Fruit fly (Drosophila melanogaster): Measurements from ENCODE around the gene Acyp.
A peak's percentile ranks its signal among the peaks of the same experiment; 100 is the strongest.

Gene Acyp

dm6 chr2L:13931318-13931717, 19.4 kb downstream of the Acyp start, which contains the start of gene CG42711 (continued):
- no peak for TF ChIP-seq dsx (GFP tag; optimal IDR thresholded peaks at IDR 0.05; ENCODE audit: poor library complexity, severe bottlenecking)
- TF ChIP-seq Sox102F (GFP tag; optimal IDR thresholded peaks at IDR 0.05), result no peak
- TF ChIP-seq fkh (GFP tag; optimal IDR thresholded peaks at IDR 0.05), result no peak
- TF ChIP-seq Sox15 (GFP tag; optimal IDR thresholded peaks at IDR 0.05), result no peak
- TF ChIP-seq CG6792 (GFP tag; optimal IDR thresholded peaks at IDR 0.05), result peak; percentile 35
- TF ChIP-seq CG4318 (GFP tag; optimal IDR thresholded peaks at IDR 0.05), result no peak
- TF ChIP-seq CG1621 (tag; optimal IDR thresholded peaks at IDR 0.05), result no peak
- TF ChIP-seq CG32006 (GFP tag; optimal IDR thresholded peaks at IDR 0.05), result no peak
- no peak for TF ChIP-seq Eip75B (GFP tag; optimal IDR thresholded peaks at IDR 0.05)
- TF ChIP-seq OdsH (GFP tag; optimal IDR thresholded peaks at IDR 0.05), result peak; percentile 50
- no peak for TF ChIP-seq Blimp-1 (GFP tag; optimal IDR thresholded peaks at IDR 0.05)
- no peak for TF ChIP-seq CG11762 (GFP tag; optimal IDR thresholded peaks at IDR 0.05; ENCODE audit: insufficient read depth)
- no peak for TF ChIP-seq ss (GFP tag; optimal IDR thresholded peaks at IDR 0.05)

dm6 chr2L:13934542-13935065, 22.7 kb downstream of the Acyp start, which contains the start of gene Vajk2:
TSS of gene Vajk2 (minus strand) at chr2L:13934692.
- TF ChIP-seq CG6808 (GFP tag; optimal IDR thresholded peaks at IDR 0.05) (no peak), CG11294 (GFP tag; IDR thresholded peaks at IDR 0.05) (no peak), CG6792 (GFP tag; optimal IDR thresholded peaks at IDR 0.05) (no peak), Smox (GFP tag; optimal IDR thresholded peaks at IDR 0.05) (no peak), eg (GFP tag; IDR thresholded peaks at IDR 0.05) (peak; percentile 42; the same call in 1 of the 3 replicates), topi (GFP tag; optimal IDR thresholded peaks at IDR 0.05) (no peak), Ets96B (tag; optimal IDR thresholded peaks at IDR 0.05) (no peak), Eip78C (GFP tag) (peak; percentile 42), CG6163 (GFP tag; IDR thresholded peaks at IDR 0.05) (no peak; the same call in 1 of the 3 replicates), CG15336 (GFP tag; IDR thresholded peaks at IDR 0.05) (0 out of 2 replicates have a peak, but pooled peaks have one; percentile 16), fkh (GFP tag; optimal IDR thresholded peaks at IDR 0.05) (no peak), vri (GFP tag; optimal IDR thresholded peaks at IDR 0.05) (no peak), Met (GFP tag; optimal IDR thresholded peaks at IDR 0.05) (no peak), CG6276 (GFP tag; optimal IDR thresholded peaks at IDR 0.05) (no peak), CG3032 (tag; optimal IDR thresholded peaks at IDR 0.05) (no peak), OdsH (GFP tag; optimal IDR thresholded peaks at IDR 0.05) (no peak), Sox14 (GFP tag; optimal IDR thresholded peaks at IDR 0.05) (no peak), fd59A (GFP tag; optimal IDR thresholded peaks at IDR 0.05) (no peak)

- TF ChIP-seq Hr38 (GFP tag; optimal IDR thresholded peaks at IDR 0.05) (no peak), eg (GFP tag; IDR thresholded peaks at IDR 0.05) (0 out of 3 replicates have a peak, but pooled peaks have one; percentile 16)
These were observed 35.6 kb downstream of the Acyp start, which contains the start of gene Vajk3 for dm6 chr2L:13947476-13947875. TSS of gene Vajk3 (minus strand) at chr2L:13947476.

- TF ChIP-seq fd59A (GFP tag; optimal IDR thresholded peaks at IDR 0.05) (no peak), CG8119 (GFP tag; IDR thresholded peaks at IDR 0.05) (no peak), Hr39 (GFP tag; optimal IDR thresholded peaks at IDR 0.05) (no peak), CG10631 (GFP tag; optimal IDR thresholded peaks at IDR 0.05) (no peak), CG6276 (GFP tag; optimal IDR thresholded peaks at IDR 0.05) (no peak), fkh (GFP tag; optimal IDR thresholded peaks at IDR 0.05) (no peak), Blimp-1 (GFP tag; optimal IDR thresholded peaks at IDR 0.05) (no peak), CG11294 (GFP tag; IDR thresholded peaks at IDR 0.05) (no peak), CG15336 (GFP tag; IDR thresholded peaks at IDR 0.05) (no peak), CG8319 (GFP tag; optimal IDR thresholded peaks at IDR 0.05) (no peak), fd85E (GFP tag; optimal IDR thresholded peaks at IDR 0.05) (no peak), CG6792 (GFP tag; optimal IDR thresholded peaks at IDR 0.05) (no peak), CG10669 (GFP tag; optimal IDR thresholded peaks at IDR 0.05) (no peak), dsx (GFP tag; optimal IDR thresholded peaks at IDR 0.05; ENCODE audit: poor library complexity, severe bottlenecking) (no peak), salr (GFP tag; optimal IDR thresholded peaks at IDR 0.05) (no peak), CG3032 (tag; optimal IDR thresholded peaks at IDR 0.05) (no peak), Ets96B (tag; optimal IDR thresholded peaks at IDR 0.05) (no peak)
These were observed 37.9 kb downstream of the Acyp start for dm6 chr2L:13949789-13950188.
